Worm (Caenorhabditis elegans) whole organism, L1 larva: Measurements from ENCODE around the gene srxa-1.
A peak's percentile ranks its signal among the peaks of the same experiment; 100 is the strongest.
"Not testable (repeated sequence)": the region's sequence is repeated elsewhere in the genome, so short reads cannot be mapped to it uniquely, and the experiment has no call there.

Experiments used
- F16B12.6 ChIP-seq: fragments of 150-350 bp; optimal IDR thresholded peaks from 2 replicates; lab custom pipeline; 2014; ENCODE audit warnings: missing biosample characterization, missing genetic modification characterization
- Y116A8C.19 ChIP-seq: sonication (generic microtip); optimal IDR thresholded peaks from 2 replicates; lab custom pipeline; 2016; ENCODE audit warnings: missing compliant biosample characterization, missing genetic modification characterization, borderline replicate concordance
- ama-1 ChIP-seq: fragments of 150-350 bp; optimal IDR thresholded peaks from 2 replicates; lab custom pipeline; 2014
- ceh-8 ChIP-seq: fragments of 200-800 bp; sonication (Bioruptor generic); optimal IDR thresholded peaks from 2 replicates; lab custom pipeline; 2018; ENCODE audit warnings: mild to moderate bottlenecking, missing genetic modification characterization, moderate library complexity, missing compliant biosample characterization
- ceh-90 ChIP-seq: sonication (generic microtip); optimal IDR thresholded peaks from 2 replicates; lab custom pipeline; 2016; ENCODE audit warnings: missing genetic modification characterization, missing compliant biosample characterization
- ces-1 ChIP-seq: fragments of 150-350 bp; optimal IDR thresholded peaks from 2 replicates; lab custom pipeline; 2014; ENCODE audit warnings: missing biosample characterization, missing genetic modification reagents, missing genetic modification characterization
- dsc-1 ChIP-seq: sonication (generic microtip); optimal IDR thresholded peaks from 2 replicates; lab custom pipeline; 2016; ENCODE audit warnings: mild to moderate bottlenecking, missing genetic modification characterization, missing compliant biosample characterization
- efl-1 ChIP-seq, 4 experiments: fragments of 150-350 bp; optimal IDR thresholded peaks in 3 of 4; peaks in 1 of 4; 1 replicate in 1 of 4; 2 replicates in 3 of 4; lab custom pipeline; 2014; ENCODE audit warnings: missing biosample characterization in 2 of 4, missing genetic modification characterization in 2 of 4, missing genetic modification reagents in 2 of 4
- efl-3 ChIP-seq: fragments of 200-800 bp; sonication (Bioruptor generic); optimal IDR thresholded peaks from 2 replicates; lab custom pipeline; 2018; ENCODE audit warnings: mild to moderate bottlenecking, missing genetic modification characterization, missing compliant biosample characterization
- ets-5 ChIP-seq: fragments of 200-800 bp; sonication (Bioruptor generic); IDR thresholded peaks from 2 replicates; pipeline ENCODE4 v1.3.6; 2022; ENCODE audit warnings: missing genetic modification characterization, missing compliant biosample characterization
- fkh-4 ChIP-seq: sonication (generic microtip); optimal IDR thresholded peaks from 2 replicates; lab custom pipeline; 2016; ENCODE audit warnings: missing compliant biosample characterization, missing genetic modification characterization, borderline replicate concordance
- fkh-8 ChIP-seq: sonication (generic microtip); optimal IDR thresholded peaks from 2 replicates; lab custom pipeline; 2016; ENCODE audit warnings: mild to moderate bottlenecking, missing genetic modification characterization, missing compliant biosample characterization
- fos-1 ChIP-seq: fragments of 150-350 bp; optimal IDR thresholded peaks from 2 replicates; lab custom pipeline; 2014; ENCODE audit warnings: missing biosample characterization, missing genetic modification characterization
- hlh-17 ChIP-seq: fragments of 200-800 bp; sonication (Bioruptor generic); optimal IDR thresholded peaks from 2 replicates; lab custom pipeline; 2018; ENCODE audit warnings: missing genetic modification characterization, mild to moderate bottlenecking, missing compliant biosample characterization, moderate library complexity, borderline replicate concordance
- hlh-4 ChIP-seq: sonication (generic microtip); optimal IDR thresholded peaks from 2 replicates; lab custom pipeline; 2016; ENCODE audit warnings: mild to moderate bottlenecking, missing genetic modification characterization, missing compliant biosample characterization
- hpl-2 ChIP-seq: fragments of 150-350 bp; optimal IDR thresholded peaks from 2 replicates; lab custom pipeline; 2014; ENCODE audit warnings: missing biosample characterization, missing genetic modification reagents, missing genetic modification characterization
- irx-1 ChIP-seq: sonication (generic microtip); optimal IDR thresholded peaks from 2 replicates; lab custom pipeline; 2016; ENCODE audit warnings: missing genetic modification characterization, missing compliant biosample characterization
- isw-1 ChIP-seq: fragments of 200-800 bp; sonication (Bioruptor generic); IDR thresholded peaks from 2 replicates; pipeline ENCODE4 v1.3.6; 2022; ENCODE audit warnings: missing genetic modification characterization, missing compliant biosample characterization
- lin-14 ChIP-seq: fragments of 200-800 bp; sonication (Bioruptor generic); optimal IDR thresholded peaks from 2 replicates; lab custom pipeline; 2018; ENCODE audit warnings: mild to moderate bottlenecking, missing genetic modification characterization, moderate library complexity, missing compliant biosample characterization
- lin-35 ChIP-seq, 2 experiments: fragments of 150-350 bp; optimal IDR thresholded peaks; 2 replicates each; lab custom pipeline; 2014; ENCODE audit warnings: missing biosample characterization in 2 of 2, missing genetic modification characterization in 2 of 2, missing genetic modification reagents in 2 of 2
- lin-39 ChIP-seq: fragments of 150-350 bp; optimal IDR thresholded peaks from 2 replicates; lab custom pipeline; 2014; ENCODE audit warnings: missing biosample characterization, missing genetic modification reagents, missing genetic modification characterization
- lir-3 ChIP-seq: sonication (generic microtip); optimal IDR thresholded peaks from 2 replicates; lab custom pipeline; 2016; ENCODE audit warnings: mild to moderate bottlenecking, missing genetic modification characterization, moderate library complexity, missing compliant biosample characterization; ENCODE audit not compliant: poor library complexity
- mdl-1 ChIP-seq, 2 experiments: fragments of 150-350 bp; optimal IDR thresholded peaks; 2 replicates each; lab custom pipeline; 2014 to 2017; ENCODE audit warnings: missing biosample characterization in 2 of 2, missing genetic modification characterization in 2 of 2, inconsistent platforms in 1 of 2
- mep-1 ChIP-seq: fragments of 150-350 bp; optimal IDR thresholded peaks from 2 replicates; lab custom pipeline; 2014; ENCODE audit warnings: missing biosample characterization, missing genetic modification characterization
- nhr-12 ChIP-seq: sonication (generic microtip); optimal IDR thresholded peaks from 2 replicates; lab custom pipeline; 2017; ENCODE audit warnings: missing biosample characterization, missing genetic modification characterization
- nhr-19 ChIP-seq: fragments of 200-800 bp; sonication (Bioruptor generic); conservative IDR thresholded peaks from 2 replicates; pipeline ENCODE4 v1.3.6; 2022; ENCODE audit warnings: missing genetic modification characterization, missing compliant biosample characterization
- nhr-20 ChIP-seq: sonication (generic microtip); optimal IDR thresholded peaks from 2 replicates; lab custom pipeline; 2016; ENCODE audit warnings: mild to moderate bottlenecking, missing genetic modification characterization, missing compliant biosample characterization
- nhr-237 ChIP-seq: fragments of 150-350 bp; optimal IDR thresholded peaks from 2 replicates; lab custom pipeline; 2014; ENCODE audit warnings: missing biosample characterization, missing genetic modification characterization
- nhr-28 ChIP-seq: fragments of 150-350 bp; optimal IDR thresholded peaks from 2 replicates; lab custom pipeline; 2014; ENCODE audit warnings: missing biosample characterization, missing genetic modification characterization
- nhr-47 ChIP-seq: sonication (generic microtip); optimal IDR thresholded peaks from 2 replicates; lab custom pipeline; 2016; ENCODE audit warnings: mild to moderate bottlenecking, missing genetic modification characterization, moderate library complexity, missing compliant biosample characterization
- nhr-71 ChIP-seq: sonication (generic microtip); optimal IDR thresholded peaks from 2 replicates; lab custom pipeline; 2016; ENCODE audit warnings: mild to moderate bottlenecking, missing genetic modification characterization, moderate library complexity, missing compliant biosample characterization
- nhr-76 ChIP-seq: sonication (generic microtip); optimal IDR thresholded peaks from 2 replicates; lab custom pipeline; 2017; ENCODE audit warnings: missing biosample characterization, missing genetic modification characterization
- nhr-77 ChIP-seq: fragments of 150-350 bp; optimal IDR thresholded peaks from 2 replicates; lab custom pipeline; 2014; ENCODE audit warnings: missing biosample characterization, missing genetic modification characterization
- nhr-85 ChIP-seq: sonication (generic microtip); peaks from one replicate; lab custom pipeline; 2016; ENCODE audit warnings: missing genetic modification characterization, inconsistent platforms, missing compliant biosample characterization
- pag-3 ChIP-seq: sonication (generic microtip); optimal IDR thresholded peaks from 2 replicates; lab custom pipeline; 2017; ENCODE audit warnings: missing genetic modification characterization, mild to moderate bottlenecking, missing compliant biosample characterization, antibody characterized with exemption, borderline replicate concordance; ENCODE audit not compliant: insufficient read depth
- pax-3 ChIP-seq: fragments of 200-800 bp; sonication (Bioruptor generic); optimal IDR thresholded peaks from 2 replicates; lab custom pipeline; 2018; ENCODE audit warnings: mild to moderate bottlenecking, missing genetic modification characterization, moderate library complexity, missing compliant biosample characterization
- snpc-4 ChIP-seq: fragments of 150-350 bp; optimal IDR thresholded peaks from 2 replicates; lab custom pipeline; 2014; ENCODE audit warnings: missing biosample characterization, missing genetic modification characterization
- sox-4 ChIP-seq: sonication (generic microtip); optimal IDR thresholded peaks from 2 replicates; lab custom pipeline; 2016; ENCODE audit warnings: missing genetic modification characterization, missing compliant biosample characterization
- sptf-1 ChIP-seq: fragments of 150-350 bp; optimal IDR thresholded peaks from 2 replicates; lab custom pipeline; 2014; ENCODE audit warnings: missing biosample characterization, missing genetic modification characterization
- unc-62 ChIP-seq: fragments of 150-350 bp; optimal IDR thresholded peaks from 2 replicates; lab custom pipeline; 2014; ENCODE audit warnings: missing biosample characterization, missing genetic modification reagents, missing genetic modification characterization
- unc-98 ChIP-seq: fragments of 200-800 bp; sonication (Bioruptor generic); IDR thresholded peaks from 2 replicates; pipeline ENCODE4 v1.3.6; 2022; ENCODE audit warnings: missing genetic modification characterization, missing compliant biosample characterization
- vab-15 ChIP-seq: sonication (generic microtip); optimal IDR thresholded peaks from 2 replicates; lab custom pipeline; 2017; ENCODE audit warnings: missing genotype, mild to moderate bottlenecking, missing genetic modification characterization, missing compliant biosample characterization
- xbp-1 ChIP-seq: sonication (generic microtip); optimal IDR thresholded peaks from 2 replicates; lab custom pipeline; 2016; ENCODE audit warnings: missing genetic modification characterization, missing compliant biosample characterization
- zag-1 ChIP-seq: fragments of 150-350 bp; optimal IDR thresholded peaks from 2 replicates; lab custom pipeline; 2014; ENCODE audit warnings: missing biosample characterization, missing genetic modification characterization
- ztf-11 ChIP-seq, 2 experiments: sonication (generic microtip); optimal IDR thresholded peaks; 2 replicates each; lab custom pipeline; 2016 to 2017; ENCODE audit warnings: missing genetic modification characterization in 2 of 2, missing biosample characterization in 1 of 2, missing compliant biosample characterization in 1 of 2
- ztf-4 ChIP-seq: fragments of 150-350 bp; optimal IDR thresholded peaks from 2 replicates; lab custom pipeline; 2014; ENCODE audit warnings: missing biosample characterization, missing genetic modification characterization

srxa-1 gene

ce11 chrV:20693968-20694367 lies 37.9 kb upstream of the srxa-1 start (continued):
- TF ChIP-seq Y116A8C.19 (tag; lab: Kevin White, UChicago) (no peak), unc-62 (GFP tag; lab: Kevin White, UChicago) (no peak), nhr-12 (no peak)

ce11 chrV:20698266-20698665 lies 33.6 kb upstream of the srxa-1 start, which contains the start of gene F53F8.7:
Gene F53F8.7, minus strand, starts transcription at chrV:20698366.
- no peak for TF ChIP-seq fos-1 (tag; lab: Kevin White, UChicago)
- no peak for TF ChIP-seq ceh-90
- no peak for TF ChIP-seq vab-15 (tag; lab: Kevin White, UChicago)
- no peak for TF ChIP-seq ztf-4 (tag; lab: Kevin White, UChicago)
- no peak for TF ChIP-seq hlh-17
- TF ChIP-seq mep-1 (tag; lab: Kevin White, UChicago), result no peak
- no peak for TF ChIP-seq sptf-1
- no peak for TF ChIP-seq ceh-8 (GFP tag; lab: Kevin White, UChicago)
- no peak for TF ChIP-seq nhr-28 (tag; lab: Kevin White, UChicago)
- TF ChIP-seq nhr-76 (tag; lab: Kevin White, UChicago), result no peak
- TF ChIP-seq nhr-237, result no peak
- no peak for TF ChIP-seq lin-39 (tag; lab: Kevin White, UChicago)
- TF ChIP-seq nhr-19 (GFP tag; lab: Robert Waterston, UW), result no peak
- no peak for TF ChIP-seq isw-1 (GFP tag; lab: Robert Waterston, UW)
- TF ChIP-seq dsc-1, result no peak

ce11 chrV:20698837-20699236 lies 33.0 kb upstream of the srxa-1 start:
- TF ChIP-seq nhr-71 (tag; lab: Kevin White, UChicago) (peak; percentile 34), nhr-19 (GFP tag; lab: Robert Waterston, UW) (peak; percentile 37), snpc-4 (tag; lab: Kevin White, UChicago) (peak; percentile 91), lin-14 (GFP tag; lab: Kevin White, UChicago) (peak; percentile 2), nhr-47 (tag; lab: Kevin White, UChicago) (peak; percentile 37), efl-1 (GFP tag; optimal IDR thresholded peaks at IDR 0.05 in 1 of 2; lab: Kevin White, UChicago) (peak in 1 of 2 experiments; percentile 78)
- TF ChIP-seq efl-1 (optimal IDR thresholded peaks at IDR 0.05; lab: Kevin White, UChicago), result not testable (repeated sequence)

- no peak for TF ChIP-seq ama-1 (lab: Kevin White, UChicago)
- no peak for TF ChIP-seq ceh-90
- TF ChIP-seq ztf-11 (tag; optimal IDR thresholded peaks at IDR 0.05; lab: Kevin White, UChicago), result no peak
- TF ChIP-seq pax-3 (tag; lab: Kevin White, UChicago), result no peak
- peak; percentile 63 for TF ChIP-seq isw-1 (GFP tag; lab: Robert Waterston, UW)
- peak; percentile 90 to 95 for TF ChIP-seq lin-35 (GFP tag; optimal IDR thresholded peaks at IDR 0.05; lab: Kevin White, UChicago)
- peak in 1 of 2 experiments; percentile 50 for TF ChIP-seq mdl-1 (tag; optimal IDR thresholded peaks at IDR 0.05; lab: Kevin White, UChicago)
- TF ChIP-seq F16B12.6, result no peak
- no peak for TF ChIP-seq vab-15 (tag; lab: Kevin White, UChicago)
- no peak for TF ChIP-seq Y116A8C.19 (tag; lab: Kevin White, UChicago)
- TF ChIP-seq hlh-4 (tag; lab: Kevin White, UChicago), result no peak
- TF ChIP-seq irx-1, result peak; percentile 49
- no peak for TF ChIP-seq fkh-8
- peak; percentile 58 for TF ChIP-seq nhr-20
- TF ChIP-seq unc-98, result no peak
- no peak for TF ChIP-seq ztf-4 (tag; lab: Kevin White, UChicago)
- no peak for TF ChIP-seq hpl-2
- TF ChIP-seq lir-3 (tag; lab: Kevin White, UChicago), result no peak
- TF ChIP-seq efl-3 (GFP tag; lab: Kevin White, UChicago), result no peak
- TF ChIP-seq pag-3 (tag; lab: Kevin White, UChicago), result no peak
- TF ChIP-seq nhr-71 (tag; lab: Kevin White, UChicago), result peak; percentile 82
- peak; percentile 3 for TF ChIP-seq nhr-77 (tag; lab: Kevin White, UChicago)
- no peak for TF ChIP-seq fkh-4 (tag; lab: Kevin White, UChicago)
- TF ChIP-seq xbp-1, result peak; percentile 56
- no peak for TF ChIP-seq sox-4 (tag; lab: Kevin White, UChicago)
- no peak for TF ChIP-seq ets-5
- no peak for TF ChIP-seq zag-1 (tag; lab: Kevin White, UChicago)
- no peak for TF ChIP-seq nhr-28 (tag; lab: Kevin White, UChicago)
- TF ChIP-seq dsc-1, result peak; percentile 62
- TF ChIP-seq ces-1 (GFP tag; lab: Kevin White, UChicago), result no peak
- peak; percentile 50 for TF ChIP-seq nhr-85 (tag; lab: Kevin White, UChicago)
Observed at ce11 chrV:20703998-20704572, 27.8 kb upstream of the srxa-1 start, which contains the start of the genes F53F8.5 and F53F8.6. Gene F53F8.5, minus strand, starts transcription at chrV:20704049. Gene F53F8.6, plus strand, starts transcription at chrV:20704227.
